Fruit fly (Drosophila melanogaster) whole organism, wandering third instar larva: ENCODE results near the gene HDAC6.

Experiments
- Abd-B ChIP-seq: fragments of >200 bp; optimal IDR thresholded peaks from 2 replicates; lab custom pipeline; 2017; ENCODE audit warnings: missing biosample characterization, missing genetic modification characterization
- Dif ChIP-seq: fragments of 200-275, 200-300 bp; sonication (Bioruptor generic); optimal IDR thresholded peaks from 2 replicates; lab custom pipeline; 2018; ENCODE audit warnings: missing biosample characterization, missing genetic modification characterization; ENCODE audit not compliant: partially characterized antibody
- GATAd ChIP-seq: sonication (Bioruptor generic); optimal IDR thresholded peaks from 2 replicates; lab custom pipeline; 2016; ENCODE audit warnings: missing biosample characterization, missing genetic modification characterization
- Hr78 ChIP-seq: fragments of >200 bp; optimal IDR thresholded peaks from 2 replicates; lab custom pipeline; 2017; ENCODE audit warnings: missing biosample characterization, missing genetic modification characterization
- N ChIP-seq: fragments of >200 bp; optimal IDR thresholded peaks from 2 replicates; lab custom pipeline; 2018; ENCODE audit warnings: missing biosample characterization, missing external identifiers, missing genetic modification characterization
- OdsH ChIP-seq: fragments of 200-800 bp; sonication (Bioruptor generic); optimal IDR thresholded peaks from 2 replicates; lab custom pipeline; 2016; ENCODE audit warnings: missing biosample characterization, mild to moderate bottlenecking, missing genetic modification characterization
- lola ChIP-seq: fragments of >200 bp; optimal IDR thresholded peaks from 2 replicates; lab custom pipeline; 2017; ENCODE audit warnings: missing biosample characterization, missing genetic modification characterization
- rgr ChIP-seq: fragments of 200-800 bp; sonication (Bioruptor generic); optimal IDR thresholded peaks from 3 replicates; lab custom pipeline; 2016; ENCODE audit warnings: missing biosample characterization, mild to moderate bottlenecking, missing genetic modification characterization
- sage ChIP-seq: fragments of 200-800 bp; sonication (Bioruptor generic); optimal IDR thresholded peaks from 2 replicates; lab custom pipeline; 2016; ENCODE audit warnings: missing biosample characterization, mild to moderate bottlenecking, missing genetic modification characterization
- woc ChIP-seq: sonication (Bioruptor generic); optimal IDR thresholded peaks from 2 replicates; lab custom pipeline; 2016; ENCODE audit warnings: missing biosample characterization, mild to moderate bottlenecking, missing genetic modification characterization

DNA sequence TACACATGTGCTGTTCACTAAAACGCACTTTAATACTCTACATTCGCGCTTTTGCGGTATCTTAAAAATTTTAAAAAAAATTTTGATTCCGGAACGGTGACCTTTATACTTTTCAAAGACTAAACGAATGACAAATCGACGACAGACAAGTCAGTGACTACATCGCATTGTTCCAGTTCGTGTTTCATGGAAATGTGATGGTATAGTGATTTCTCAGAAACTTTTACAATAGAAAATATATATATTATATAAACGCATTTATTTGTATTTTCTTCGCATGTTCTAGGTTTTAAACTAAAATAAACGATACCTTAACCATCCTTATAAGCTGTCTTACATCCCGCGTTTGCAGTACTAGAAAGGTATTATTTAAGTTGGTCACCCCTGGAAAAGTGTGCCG is 27.9 kb downstream of the HDAC6 start, which contains the start of gene Pp1-13C:
- no peak for TF ChIP-seq Abd-B
- TF ChIP-seq woc: no peak
- no peak for TF ChIP-seq sage (GFP tag; lab: Kevin White, UChicago)
- TF ChIP-seq rgr (GFP tag; lab: Kevin White, UChicago): no peak
- TF ChIP-seq Hr78 (GFP tag; lab: Kevin White, UChicago): no peak
- TF ChIP-seq GATAd (GFP tag; lab: Kevin White, UChicago): no peak
- no peak for TF ChIP-seq N (GFP tag; lab: Kevin White, UChicago)
- TF ChIP-seq lola (GFP tag; lab: Kevin White, UChicago): no peak
- no peak for TF ChIP-seq Dif (GFP tag; lab: Kevin White, UChicago)
- no peak for TF ChIP-seq OdsH
